Worm (Caenorhabditis elegans): Measurements from ENCODE around the gene str-89.

Gene str-89

DNA sequence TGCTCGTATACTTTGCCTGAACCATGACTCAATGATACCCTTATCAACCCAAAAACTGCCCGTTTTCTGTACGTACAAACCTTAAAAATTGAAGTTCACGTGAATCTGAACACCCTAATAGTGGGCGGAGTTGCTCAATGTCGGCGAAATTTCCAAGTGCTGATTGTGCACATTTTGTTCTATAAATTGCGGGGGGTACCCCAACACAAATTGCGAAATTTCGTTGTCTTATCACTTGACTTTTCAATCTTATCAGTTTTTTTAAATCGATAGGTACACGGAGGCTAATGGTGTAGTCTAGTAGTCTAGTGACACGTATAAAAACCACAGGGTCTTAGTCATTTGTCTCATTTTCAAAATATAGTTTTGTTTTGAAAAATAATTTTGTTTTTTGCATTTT, 9.4 kb upstream of the str-89 start, which contains the start of gene fbxa-108 (continued):
- TF ChIP-seq rbr-2 (tag; optimal IDR thresholded peaks at IDR 0.05) (no peak), F26F4.8 (GFP tag; conservative IDR thresholded peaks at IDR 0.05) (no peak), Y75B8A.6 (GFP tag; IDR thresholded peaks at IDR 0.05) (no peak), lim-7 (GFP tag; IDR thresholded peaks at IDR 0.05) (no peak), lin-38 (GFP tag; IDR thresholded peaks at IDR 0.05) (no peak), T26A8.4 (GFP tag; IDR thresholded peaks at IDR 0.05) (no peak), sdz-12 (GFP tag; optimal IDR thresholded peaks at IDR 0.05) (no peak), T20F7.1 (GFP tag; optimal IDR thresholded peaks at IDR 0.05) (no peak), Y48G9A.11 (GFP tag; IDR thresholded peaks at IDR 0.05) (no peak)

DNA sequence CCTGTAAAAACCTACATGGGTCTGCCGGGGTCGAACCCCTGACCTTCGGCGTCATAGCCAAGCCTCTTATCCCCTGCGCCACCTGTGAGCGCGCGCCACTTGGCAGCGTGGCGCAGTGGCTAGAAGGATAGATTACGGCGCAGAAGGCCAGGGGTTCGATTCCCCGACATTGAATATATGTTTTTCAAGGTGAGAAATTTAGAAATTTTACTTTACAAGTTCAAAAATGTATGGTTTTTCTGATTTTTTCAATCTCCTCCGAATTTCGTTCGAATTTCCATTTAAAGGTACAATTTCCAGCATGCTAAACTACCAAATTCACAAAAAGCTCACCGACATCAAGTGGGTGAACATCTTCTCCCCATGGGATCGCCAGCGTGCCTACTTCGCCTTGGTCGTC, 8.6 kb upstream of the str-89 start, which contains the start of gene dgat-2:
TSS of gene dgat-2 (plus strand) at position 301 of the 400 bp plus-strand sequence.
- TF ChIP-seq Y105C5A.15 (GFP tag; IDR thresholded peaks at IDR 0.05) = no peak
- peak; percentile 19 for TF ChIP-seq aha-1 (tag)
- TF ChIP-seq set-16 (GFP tag; IDR thresholded peaks at IDR 0.05) = peak; percentile 66

ce11 chrV:17662260-17662659, 6.4 kb upstream of the str-89 start:
- TF ChIP-seq pqm-1 (tag; optimal IDR thresholded peaks at IDR 0.05) (peak; percentile 82), madf-5 (GFP tag; IDR thresholded peaks at IDR 0.05) (no peak), daf-16 (GFP tag; optimal IDR thresholded peaks at IDR 0.05) (no peak), daf-16 (tag; optimal IDR thresholded peaks at IDR 0.05) (peak; percentile 92), nhr-76 (tag; optimal IDR thresholded peaks at IDR 0.05) (no peak), aha-1 (tag) (peak; percentile 40), hlh-11 (tag; optimal IDR thresholded peaks at IDR 0.05) (peak; percentile 57), dmd-8 (GFP tag; IDR thresholded peaks at IDR 0.05) (no peak), dmd-6 (GFP tag; IDR thresholded peaks at IDR 0.05) (peak; percentile 86), php-3 (GFP tag; IDR thresholded peaks at IDR 0.05) (peak; percentile 65; the same call in 1 of the 2 replicates), nhr-28 (tag; optimal IDR thresholded peaks at IDR 0.05) (peak; percentile 58), F10B5.3 (tag; optimal IDR thresholded peaks at IDR 0.05) (no peak), nhr-102 (tag; optimal IDR thresholded peaks at IDR 0.05) (no peak), tra-1 (GFP tag; IDR thresholded peaks at IDR 0.05) (0 out of 2 replicates have a peak, but pooled peaks have one; percentile 34)

ce11 chrV:17664367-17664766, 4.3 kb upstream of the str-89 start:
- TF ChIP-seq aha-1 (tag) (peak; percentile 3), Y48G9A.11 (GFP tag; IDR thresholded peaks at IDR 0.05) (0 out of 2 replicates have a peak, but pooled peaks have one; percentile 39), Y5F2A.4 (GFP tag; optimal IDR thresholded peaks at IDR 0.05) (no peak), php-3 (GFP tag; IDR thresholded peaks at IDR 0.05) (no peak), zfp-2 (tag; optimal IDR thresholded peaks at IDR 0.05) (no peak), vab-7 (GFP tag; IDR thresholded peaks at IDR 0.05) (0 out of 2 replicates have a peak, but pooled peaks have one; percentile 29), set-16 (GFP tag; IDR thresholded peaks at IDR 0.05) (peak; percentile 69)

ce11 chrV:17665906-17666305, 2.7 kb upstream of the str-89 start, which contains the start of gene F59A1.11:
Gene F59A1.11, minus strand, starts transcription at chrV:17666006.
- no peak for TF ChIP-seq ces-1 (GFP tag; optimal IDR thresholded peaks at IDR 0.05)

DNA sequence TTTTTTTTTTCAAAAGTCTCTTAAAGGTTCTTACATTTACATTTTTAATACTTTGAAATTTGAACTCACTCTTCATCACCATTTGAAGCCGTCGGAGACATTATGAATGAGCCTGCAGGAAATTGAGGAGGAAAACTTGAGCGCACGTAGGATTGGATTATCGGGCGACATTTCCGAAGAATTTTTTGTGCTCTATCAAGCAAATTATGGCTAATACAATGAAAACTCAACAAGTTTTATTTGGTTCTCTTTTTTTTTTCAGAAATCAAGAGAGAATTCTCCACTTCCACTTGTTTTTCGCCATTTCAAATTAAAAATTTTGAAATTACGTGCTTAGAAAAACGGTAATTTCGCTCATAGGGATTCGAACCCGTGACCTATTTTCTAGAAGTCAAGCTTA, 955 bp upstream of the str-89 start, which contains the start of gene F59A1.12:
TSS of gene F59A1.12 (minus strand) at position 101 of the 400 bp plus-strand sequence.
- no peak for TF ChIP-seq unc-39 (tag; optimal IDR thresholded peaks at IDR 0.05)
- no peak for TF ChIP-seq dmd-6 (GFP tag; IDR thresholded peaks at IDR 0.05)
- no peak for TF ChIP-seq mdl-1 (tag; optimal IDR thresholded peaks at IDR 0.05)
- no peak for TF ChIP-seq hmg-1.1 (GFP tag; IDR thresholded peaks at IDR 0.05)
- no peak for TF ChIP-seq dpl-1 (GFP tag; optimal IDR thresholded peaks at IDR 0.05)
- no peak for TF ChIP-seq skn-1 (tag; optimal IDR thresholded peaks at IDR 0.05)
- no peak for TF ChIP-seq arid-1 (GFP tag; conservative IDR thresholded peaks at IDR 0.05)
- no peak for TF ChIP-seq mxl-3 (GFP tag; optimal IDR thresholded peaks at IDR 0.05)
- TF ChIP-seq Y75B8A.6 (GFP tag; IDR thresholded peaks at IDR 0.05) = no peak
- TF ChIP-seq nhr-25 (tag; optimal IDR thresholded peaks at IDR 0.05; ENCODE audit: borderline replicate concordance, insufficient read depth) = no peak
- TF ChIP-seq daf-8 (GFP tag; IDR thresholded peaks at IDR 0.05) = no peak
